Worm (Caenorhabditis elegans): ENCODE measurements around the gene lbp-4.

The lbp-4 gene

ce11 chrV:7785117-7785516 is 35.3 kb upstream of the lbp-4 start, which contains the start of gene C26F1.1:
Gene C26F1.1, plus strand, starts transcription at chrV:7785417.
- TF ChIP-seq tbx-2 (tag; optimal IDR thresholded peaks at IDR 0.05) (no peak), ceh-9 (tag; optimal IDR thresholded peaks at IDR 0.05) (no peak), ceh-19 (GFP tag; optimal IDR thresholded peaks at IDR 0.05) (no peak), tbx-7 (tag; optimal IDR thresholded peaks at IDR 0.05) (no peak), fkh-6 (tag; optimal IDR thresholded peaks at IDR 0.05) (no peak), sdc-2 (tag; optimal IDR thresholded peaks at IDR 0.05) (no peak), unc-42 (tag; optimal IDR thresholded peaks at IDR 0.05) (no peak), mec-3 (tag; optimal IDR thresholded peaks at IDR 0.05; ENCODE audit: borderline replicate concordance) (no peak), unc-3 (GFP tag; conservative IDR thresholded peaks at IDR 0.05) (no peak), unc-3 (tag; optimal IDR thresholded peaks at IDR 0.05) (no peak), sox-2 (GFP tag; IDR thresholded peaks at IDR 0.05) (no peak), K02D7.2 (tag; optimal IDR thresholded peaks at IDR 0.05) (no peak), sox-4 (tag; optimal IDR thresholded peaks at IDR 0.05) (no peak)

DNA sequence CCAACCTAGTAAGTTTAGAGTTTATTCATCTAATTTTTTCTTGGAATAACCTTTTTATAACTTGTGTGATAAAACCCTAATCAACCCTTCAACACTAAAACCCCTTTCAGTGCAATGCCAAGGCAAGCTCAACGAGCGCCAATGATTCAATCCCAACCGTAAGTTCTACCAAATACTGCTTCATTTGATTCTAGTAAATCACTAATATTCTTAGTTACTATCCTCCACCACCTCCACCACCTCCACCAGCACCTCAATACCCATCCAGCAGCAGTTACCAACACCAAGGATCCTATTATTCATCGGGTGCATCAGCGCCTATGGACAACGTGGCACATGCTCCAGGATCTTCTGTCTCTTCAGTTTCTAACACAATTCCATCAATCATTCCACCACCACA is 34.5 kb upstream of the lbp-4 start:
- no peak for TF ChIP-seq tbx-7 (tag; optimal IDR thresholded peaks at IDR 0.05)
- no peak for TF ChIP-seq ceh-30 (tag; optimal IDR thresholded peaks at IDR 0.05)
- TF ChIP-seq nfya-1 (tag; optimal IDR thresholded peaks at IDR 0.05) = no peak

ce11 chrV:7786639-7787038 is 33.7 kb upstream of the lbp-4 start:
- TF ChIP-seq elt-2 (tag; optimal IDR thresholded peaks at IDR 0.05) (peak; percentile 92), tbx-7 (tag; optimal IDR thresholded peaks at IDR 0.05) (no peak)

DNA sequence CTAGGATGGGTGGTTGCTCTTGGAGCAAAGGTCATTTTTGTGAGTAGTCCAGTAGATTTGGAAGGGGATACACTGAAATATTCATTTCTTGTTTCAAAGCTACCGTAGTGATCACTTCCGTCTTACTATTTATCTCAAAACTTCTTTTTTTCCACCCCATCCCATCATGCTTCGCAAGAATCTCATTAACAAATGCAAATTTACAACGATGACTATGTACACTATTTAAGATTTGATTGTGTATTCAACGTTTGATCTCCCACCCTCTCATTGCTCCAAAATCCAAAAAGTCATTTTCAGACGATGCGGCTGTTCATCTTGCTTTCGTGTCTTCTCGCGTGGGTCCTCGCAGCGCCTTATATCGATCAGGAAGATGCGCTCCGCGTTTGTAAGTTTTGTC is 27.3 kb upstream of the lbp-4 start, which contains the start of gene flp-21:
Gene flp-21, plus strand, starts transcription at position 301 of the 400 bp plus-strand sequence.
- TF ChIP-seq unc-3 (GFP tag; conservative IDR thresholded peaks at IDR 0.05) = no peak
- TF ChIP-seq unc-3 (tag; optimal IDR thresholded peaks at IDR 0.05) = no peak
- no peak for TF ChIP-seq ahr-1 (tag; optimal IDR thresholded peaks at IDR 0.05)
- TF ChIP-seq dmd-4 (tag; optimal IDR thresholded peaks at IDR 0.05; ENCODE audit: borderline replicate concordance) = no peak
- no peak for TF ChIP-seq sdc-2 (tag; optimal IDR thresholded peaks at IDR 0.05)
- no peak for TF ChIP-seq Y22D7AL.16 (tag; optimal IDR thresholded peaks at IDR 0.05)

DNA sequence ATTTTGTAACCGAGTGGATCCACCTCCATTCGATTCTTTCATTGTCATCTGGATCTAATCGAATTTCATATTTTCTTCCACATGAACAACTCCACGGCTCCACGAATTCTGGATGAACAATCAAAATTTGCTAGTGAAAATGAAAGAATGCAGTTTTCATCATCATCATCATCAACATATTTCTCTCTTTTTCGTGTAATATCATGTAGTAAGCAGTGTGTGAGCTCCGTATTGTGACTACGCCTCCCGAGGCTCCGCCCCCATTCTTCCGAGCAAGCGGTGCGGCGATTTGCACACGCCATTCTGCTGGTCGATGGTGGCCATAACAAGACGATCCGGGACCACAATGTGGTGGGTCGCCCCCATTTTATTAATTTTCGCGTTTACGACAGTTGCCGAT is 22.3 kb upstream of the lbp-4 start, which contains the start of gene ZK742.7:
Gene ZK742.7, plus strand, starts transcription at position 301 of the 400 bp plus-strand sequence.
- TF ChIP-seq ceh-19 (GFP tag; optimal IDR thresholded peaks at IDR 0.05) = no peak
- TF ChIP-seq unc-86 (tag; optimal IDR thresholded peaks at IDR 0.05) = no peak
- no peak for TF ChIP-seq F13H6.1 (tag; optimal IDR thresholded peaks at IDR 0.05)
- no peak for TF ChIP-seq pag-3 (tag; optimal IDR thresholded peaks at IDR 0.05; ENCODE audit: borderline replicate concordance)
- TF ChIP-seq elt-4 (tag; optimal IDR thresholded peaks at IDR 0.05) = no peak
- no peak for TF ChIP-seq npax-4 (tag; optimal IDR thresholded peaks at IDR 0.05)
- no peak for TF ChIP-seq pqm-1 (tag; optimal IDR thresholded peaks at IDR 0.05)
- TF ChIP-seq syd-9 (tag; optimal IDR thresholded peaks at IDR 0.05) = no peak
- no peak for TF ChIP-seq hlh-8 (tag; optimal IDR thresholded peaks at IDR 0.05)
- TF ChIP-seq pax-1 (tag; optimal IDR thresholded peaks at IDR 0.05) = no peak
- no peak for TF ChIP-seq ttx-3 (tag; optimal IDR thresholded peaks at IDR 0.05)
- TF ChIP-seq hlh-30 (tag; optimal IDR thresholded peaks at IDR 0.05; ENCODE audit: insufficient read depth) = no peak
- no peak for TF ChIP-seq ceh-34 (tag; optimal IDR thresholded peaks at IDR 0.05)
- no peak for TF ChIP-seq gmeb-2 (tag; optimal IDR thresholded peaks at IDR 0.05)
- TF ChIP-seq eyg-1 (tag; optimal IDR thresholded peaks at IDR 0.05) = no peak
- TF ChIP-seq madf-2 (tag; optimal IDR thresholded peaks at IDR 0.05) = no peak
- TF ChIP-seq ceh-31 (tag; optimal IDR thresholded peaks at IDR 0.05) = no peak

Measured in whole organism, late embryonic.